Worm (Caenorhabditis elegans) whole organism, midembryonic: Measurements from ENCODE around the gene btb-14.

ENCODE experiments used
- T22C8.4 ChIP-seq: fragments of 200-800 bp; sonication (Bioruptor generic); IDR thresholded peaks from 2 replicates; pipeline ENCODE4 v1.3.6; 2022; ENCODE audit warnings: missing genetic modification characterization, missing compliant biosample characterization
- cog-1 ChIP-seq: sonication (generic microtip); optimal IDR thresholded peaks from 2 replicates; lab custom pipeline; 2016; ENCODE audit warnings: missing genetic modification characterization, missing compliant biosample characterization
- flt-1 ChIP-seq: fragments of 200-800 bp; sonication (Bioruptor generic); IDR thresholded peaks from 2 replicates; pipeline ENCODE4 v1.3.6; 2022; ENCODE audit warnings: missing genetic modification characterization, missing compliant biosample characterization
- klf-2 ChIP-seq: fragments of 200-800 bp; sonication (Bioruptor generic); conservative IDR thresholded peaks from 2 replicates; pipeline ENCODE4 v1.3.6; 2022; ENCODE audit warnings: missing genetic modification reagents, missing genetic modification characterization, missing compliant biosample characterization
- med-1 ChIP-seq: sonication (generic microtip); optimal IDR thresholded peaks from 2 replicates; lab custom pipeline; 2017; ENCODE audit warnings: missing genetic modification characterization, mild to moderate bottlenecking, missing compliant biosample characterization, antibody characterized with exemption, missing genetic modification reagents; ENCODE audit not compliant: insufficient read depth
- ref-1 ChIP-seq: fragments of 200-800 bp; sonication (Bioruptor generic); conservative IDR thresholded peaks from 2 replicates; pipeline ENCODE4 v1.3.6; 2022; ENCODE audit warnings: missing genetic modification reagents, missing genetic modification characterization, missing compliant biosample characterization
- tab-1 ChIP-seq: fragments of 200-800 bp; sonication (Bioruptor generic); IDR thresholded peaks from 2 replicates; pipeline ENCODE4 v1.3.6; 2022; ENCODE audit warnings: missing genetic modification characterization, missing compliant biosample characterization
- ztf-23 ChIP-seq: fragments of 200-800 bp; sonication (Bioruptor generic); IDR thresholded peaks from 2 replicates; pipeline ENCODE4 v1.3.6; 2022; ENCODE audit warnings: missing genetic modification reagents, missing genetic modification characterization, missing compliant biosample characterization
- ztf-29 ChIP-seq: fragments of 200-800 bp; sonication (Bioruptor generic); IDR thresholded peaks from 2 replicates; pipeline ENCODE4 v1.3.6; 2022; ENCODE audit warnings: missing genetic modification reagents, missing genetic modification characterization, missing compliant biosample characterization

- no peak for TF ChIP-seq flt-1 (GFP tag; lab: Robert Waterston, UW)
- no peak for TF ChIP-seq cog-1 (tag; lab: Kevin White, UChicago)
- TF ChIP-seq T22C8.4 = no peak
- TF ChIP-seq tab-1 = no peak
- no peak for TF ChIP-seq ref-1 (GFP tag; lab: Robert Waterston, UW)
- no peak for TF ChIP-seq klf-2 (GFP tag; lab: Robert Waterston, UW)
- TF ChIP-seq ztf-23 (GFP tag; lab: Robert Waterston, UW) = no peak
- TF ChIP-seq ztf-29 (GFP tag; lab: Robert Waterston, UW) = no peak
- TF ChIP-seq med-1 (GFP tag; lab: Kevin White, UChicago) = no peak
Measured at ce11 chrII:12349866-12350265, 33.4 kb upstream of the btb-14 start.
